Fruit fly (Drosophila melanogaster) S2 (cell line): ENCODE results near the gene CG31600.
A peak's percentile ranks its signal among the peaks of the same experiment; 100 is the strongest.

Source experiments
- CG8478 ChIP-seq: fragments of >200 bp; optimal IDR thresholded peaks from 2 replicates; lab custom pipeline; 2018
- CTCF ChIP-seq, 2 experiments: fragments of >200 bp; optimal IDR thresholded peaks; 2 replicates each; lab custom pipeline; 2018

Gene CG31600

DNA sequence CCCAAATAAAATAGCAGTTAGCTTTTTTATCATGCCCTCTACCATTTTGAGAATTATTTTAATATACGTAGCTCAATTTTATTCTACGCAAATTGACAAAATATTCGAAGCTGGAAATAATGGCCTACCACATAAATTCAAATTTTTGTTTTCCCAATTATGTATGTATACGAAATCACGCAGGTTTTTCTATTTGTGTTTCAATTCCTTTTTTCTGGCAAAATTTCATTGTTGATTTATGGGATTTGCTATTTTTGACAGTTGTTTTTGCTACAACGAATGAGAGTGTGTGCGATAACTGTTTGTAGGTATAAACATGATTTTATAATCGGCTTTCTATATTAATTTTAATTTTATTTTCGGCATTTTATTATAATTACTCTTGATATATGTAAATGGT is at the start of gene CG31600:
CG31600 (minus strand) TSS at position 101 of the 400 bp plus-strand sequence.
- TF ChIP-seq CG8478 (no peak), CTCF (optimal IDR thresholded peaks at IDR 0.05; lab: Kevin White, UChicago) (no peak)

DNA sequence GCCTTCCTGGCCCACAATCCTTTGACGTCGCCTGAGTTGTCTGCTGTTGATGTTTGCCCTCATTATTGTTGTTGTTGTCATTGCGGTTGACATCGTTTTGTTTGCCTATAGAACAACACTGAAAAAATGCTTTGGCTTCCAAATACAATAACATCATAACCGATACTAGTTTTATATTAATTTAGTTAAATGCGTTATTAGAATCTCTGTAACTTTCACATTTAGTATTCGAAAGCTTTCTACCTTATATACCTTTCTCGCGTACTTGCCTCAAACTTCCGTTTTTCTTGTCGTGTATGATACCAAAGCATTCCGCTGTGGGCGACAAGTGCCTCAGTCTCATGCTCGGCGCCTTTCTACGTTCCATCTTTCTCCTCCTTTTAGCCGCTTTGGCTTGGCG is 18.3 kb upstream of the CG31600 start:
- TF ChIP-seq CTCF (optimal IDR thresholded peaks at IDR 0.05; lab: Kevin White, UChicago) (no peak), CG8478 (no peak)

DNA sequence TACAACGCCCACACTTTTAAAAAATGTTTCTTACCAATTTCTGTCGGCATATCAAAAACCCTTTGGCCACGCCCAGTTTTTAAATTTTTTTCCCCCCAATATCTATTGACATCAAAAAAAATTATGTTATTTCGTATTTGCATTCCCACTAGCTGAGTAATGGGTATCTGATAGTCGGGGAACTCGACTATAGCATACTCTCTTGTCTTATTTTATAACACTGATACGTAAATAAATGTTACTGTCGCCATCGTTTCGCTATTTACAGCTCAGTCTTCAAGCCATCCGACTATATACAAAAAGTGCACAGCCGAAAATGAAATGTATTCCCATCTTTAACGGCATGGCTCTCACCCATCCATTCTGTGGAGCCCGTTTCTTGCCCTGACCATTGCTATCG is 8.1 kb upstream of the CG31600 start:
- TF ChIP-seq CTCF (optimal IDR thresholded peaks at IDR 0.05; lab: Kevin White, UChicago) (no peak), CG8478 (no peak)

DNA sequence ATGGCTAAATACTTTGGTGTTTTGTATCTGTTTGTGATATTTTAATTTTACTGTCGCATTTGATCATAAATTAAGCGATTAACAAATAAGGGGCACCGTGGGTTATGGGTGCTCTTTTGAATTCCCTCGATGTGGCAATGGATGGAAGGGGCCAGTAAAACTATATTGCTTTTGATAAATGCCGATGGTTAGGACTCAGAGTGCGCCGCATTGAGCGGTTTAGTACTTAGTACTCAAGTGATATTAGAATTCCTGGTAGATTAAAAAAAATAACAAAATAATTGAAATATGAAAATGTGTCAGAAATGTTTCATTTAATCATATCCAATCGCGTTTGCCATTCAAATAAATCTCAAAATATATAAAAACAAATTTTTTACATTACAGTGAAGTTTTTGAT is 842 bp upstream of the CG31600 start, which contains the start of gene CG11634:
CG11634 (plus strand) TSS at position 301 of the 400 bp plus-strand sequence.
- TF ChIP-seq CG8478, result no peak
- no peak for TF ChIP-seq CTCF (optimal IDR thresholded peaks at IDR 0.05; lab: Kevin White, UChicago)

DNA sequence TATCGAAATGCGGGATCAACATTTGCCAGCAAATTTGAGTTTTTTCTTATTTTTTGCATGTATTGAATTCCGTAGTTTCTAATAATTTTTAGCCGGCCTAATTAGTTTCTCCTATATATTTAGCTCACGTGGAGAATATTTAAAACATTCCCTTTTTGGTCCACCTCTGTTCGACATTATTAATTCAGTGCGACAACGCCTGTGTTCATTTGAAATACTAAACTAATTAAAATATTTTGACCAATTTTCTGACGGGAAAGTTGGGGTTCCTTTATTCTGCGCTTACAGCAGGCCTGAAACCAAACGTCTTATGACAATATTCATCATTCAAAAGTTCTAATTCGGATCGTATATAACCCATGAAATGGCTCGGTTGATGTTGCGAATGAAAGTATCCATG is 9.2 kb downstream of the CG31600 start, which contains the start of gene CG1428:
CG1428 (plus strand) TSS at position 301 of the 400 bp plus-strand sequence.
- no peak for TF ChIP-seq CTCF (optimal IDR thresholded peaks at IDR 0.05; lab: Kevin White, UChicago)
- TF ChIP-seq CG8478, result no peak

DNA sequence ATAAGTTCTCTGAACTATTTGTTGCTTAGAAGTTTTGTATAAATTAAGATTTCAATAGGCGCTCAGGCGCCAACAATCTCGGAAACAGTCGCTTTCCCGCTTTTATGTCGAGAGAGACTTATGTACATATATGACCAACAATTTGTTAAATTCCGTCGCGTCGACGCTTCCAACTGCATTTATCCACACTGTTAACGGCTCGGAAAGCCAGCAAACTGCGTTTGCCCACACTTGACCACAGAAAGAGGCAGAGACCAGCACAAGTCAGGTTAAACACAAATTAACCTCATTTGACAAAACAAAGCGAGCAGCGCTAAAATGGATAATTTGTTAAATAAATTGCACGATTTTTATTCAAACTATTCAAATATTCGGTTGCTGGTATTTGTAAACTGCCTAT is 10.0 kb downstream of the CG31600 start:
- TF ChIP-seq CTCF (optimal IDR thresholded peaks at IDR 0.05; lab: Kevin White, UChicago) (no peak), CG8478 (no peak)

DNA sequence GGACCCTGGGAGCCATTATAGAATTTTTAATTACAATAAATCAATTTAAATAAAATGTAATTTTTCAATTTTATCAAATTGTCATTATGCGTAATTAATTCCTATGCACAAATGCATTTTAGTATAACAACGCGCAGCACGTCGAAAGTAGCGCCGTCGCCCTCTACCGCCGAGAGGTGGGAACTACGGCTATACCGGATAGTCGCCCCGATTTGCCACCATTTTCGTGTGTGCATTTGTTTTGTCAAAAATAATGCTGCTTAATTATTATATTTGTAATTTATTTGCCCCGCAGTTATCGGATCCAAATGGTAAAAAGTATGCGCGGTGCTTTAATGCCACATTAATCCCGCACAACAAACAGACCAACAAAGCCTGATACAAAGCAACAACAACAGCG is 11.0 kb downstream of the CG31600 start:
- TF ChIP-seq CG8478 (no peak), CTCF (optimal IDR thresholded peaks at IDR 0.05; lab: Kevin White, UChicago) (peak; percentile 64 to 85)

DNA sequence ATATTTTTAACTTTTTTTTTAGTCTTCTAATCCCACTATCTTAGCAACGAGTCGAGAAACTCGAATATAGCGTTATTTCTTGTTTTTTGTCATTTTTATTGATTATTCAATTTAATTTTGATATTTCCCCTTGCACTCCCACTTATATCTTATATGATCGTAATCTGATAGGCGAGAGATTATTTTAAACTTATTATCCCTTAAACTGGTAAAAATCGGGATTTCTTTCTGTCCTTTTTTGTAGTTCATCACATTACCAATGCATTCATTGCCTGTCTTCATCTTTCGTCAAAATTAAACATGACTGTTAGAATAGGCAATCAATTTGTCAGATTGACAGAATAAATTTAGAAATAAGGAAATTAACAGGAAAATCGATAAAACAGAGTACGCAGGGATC is 12.5 kb downstream of the CG31600 start, which contains the start of gene CG1421:
CG1421 (plus strand) TSS at position 301 of the 400 bp plus-strand sequence.
- no peak for TF ChIP-seq CTCF (optimal IDR thresholded peaks at IDR 0.05; lab: Kevin White, UChicago)
- TF ChIP-seq CG8478, result no peak

DNA sequence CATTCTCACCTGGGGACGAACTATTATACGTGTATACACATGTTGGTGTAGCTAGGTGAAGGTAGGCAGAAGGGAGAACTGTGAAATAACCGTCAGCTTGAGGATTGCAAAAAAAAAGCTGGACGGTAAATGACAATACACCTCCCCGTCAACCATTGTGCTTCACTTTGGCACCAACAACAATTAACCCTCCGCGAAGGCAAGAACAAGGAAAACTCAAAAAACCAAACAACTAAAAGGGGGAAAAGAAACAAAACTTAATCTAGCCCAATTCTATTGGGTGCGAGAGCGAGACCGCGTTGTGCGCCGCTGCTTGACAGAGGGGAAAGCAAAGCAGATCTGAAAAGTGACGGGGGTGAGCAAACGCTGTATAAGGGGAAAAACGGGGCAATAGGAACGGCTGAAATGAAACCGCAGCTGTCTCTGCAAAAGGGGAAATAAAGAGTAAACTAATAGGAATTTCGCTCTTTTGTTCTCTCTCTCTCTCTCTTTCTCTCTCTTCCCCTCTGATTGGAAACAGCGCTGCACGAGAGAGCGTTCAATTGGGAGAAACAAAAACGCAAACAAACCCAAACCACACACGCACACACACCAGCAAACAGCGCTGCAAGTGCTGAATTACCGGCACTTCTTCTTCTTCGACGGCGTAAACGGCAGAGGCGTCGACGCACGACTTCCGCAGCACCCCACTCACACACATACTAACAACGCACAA is 16.0 kb downstream of the CG31600 start:
- TF ChIP-seq CTCF (optimal IDR thresholded peaks at IDR 0.05; lab: Kevin White, UChicago), result no peak
- TF ChIP-seq CG8478, result no peak

DNA sequence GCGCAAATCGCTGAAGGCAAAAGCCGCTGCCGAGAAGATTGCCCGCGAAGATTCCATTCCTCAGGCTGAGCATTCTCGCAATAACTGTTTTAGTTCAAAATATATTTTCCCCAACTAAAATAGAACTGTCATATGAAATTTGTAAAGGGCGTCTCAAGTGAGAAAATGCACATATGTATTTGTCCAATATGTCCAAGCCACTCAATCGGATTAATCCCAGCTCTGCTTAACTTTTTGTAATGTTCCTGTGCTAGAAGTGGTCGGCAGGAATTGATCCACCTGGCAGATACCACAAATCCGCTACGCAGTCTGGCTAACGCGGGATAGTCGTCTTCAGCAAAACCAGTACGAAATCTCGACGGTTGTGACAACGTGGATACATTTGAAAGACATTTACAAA is 17.0 kb downstream of the CG31600 start, which contains the start of gene CG11629:
CG11629 (minus strand) TSS at position 101 of the 400 bp plus-strand sequence.
- TF ChIP-seq CG8478, result no peak
- TF ChIP-seq CTCF (optimal IDR thresholded peaks at IDR 0.05; lab: Kevin White, UChicago), result no peak

DNA sequence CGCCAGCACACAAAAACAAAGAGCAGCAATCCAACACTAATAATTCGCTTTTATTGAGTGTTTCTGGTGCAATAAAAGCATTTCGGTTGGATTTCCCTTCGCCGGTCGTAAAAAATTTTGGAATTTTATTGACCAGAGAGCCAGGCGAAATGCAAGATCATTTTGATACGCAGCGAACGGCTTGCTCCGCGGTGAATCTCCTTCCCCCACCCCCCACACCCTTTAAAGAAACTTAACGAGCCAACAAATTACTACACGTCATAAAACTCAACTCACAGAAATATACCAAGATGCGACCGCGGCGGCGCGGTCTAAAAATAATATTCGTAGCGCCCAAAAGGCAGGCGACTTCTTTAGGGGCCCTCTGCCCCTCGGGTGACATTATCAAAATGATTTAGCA is 19.1 kb downstream of the CG31600 start:
- TF ChIP-seq CTCF (optimal IDR thresholded peaks at IDR 0.05; lab: Kevin White, UChicago), result no peak
- TF ChIP-seq CG8478, result no peak

DNA sequence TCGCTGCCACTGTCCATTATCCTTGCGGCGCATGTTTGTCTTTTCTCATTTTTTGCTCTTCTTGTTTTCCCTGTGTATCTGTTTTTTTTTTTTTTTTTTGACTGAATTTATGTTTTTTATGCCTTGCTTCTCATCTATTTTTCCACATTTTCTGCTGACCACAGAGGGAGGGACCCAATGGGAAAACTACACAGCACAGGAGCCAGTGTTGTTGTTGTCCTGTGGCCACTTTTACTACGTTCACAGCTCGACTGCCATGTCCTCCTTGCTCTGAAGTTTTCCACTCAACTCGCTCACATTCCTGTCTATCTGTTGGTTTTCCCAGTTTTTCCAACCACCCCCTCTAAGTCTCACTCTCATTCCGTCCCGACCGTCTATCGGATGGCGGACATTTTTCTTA is 25.0 kb downstream of the CG31600 start:
- TF ChIP-seq CG8478 (no peak), CTCF (optimal IDR thresholded peaks at IDR 0.05; lab: Kevin White, UChicago) (no peak)

DNA sequence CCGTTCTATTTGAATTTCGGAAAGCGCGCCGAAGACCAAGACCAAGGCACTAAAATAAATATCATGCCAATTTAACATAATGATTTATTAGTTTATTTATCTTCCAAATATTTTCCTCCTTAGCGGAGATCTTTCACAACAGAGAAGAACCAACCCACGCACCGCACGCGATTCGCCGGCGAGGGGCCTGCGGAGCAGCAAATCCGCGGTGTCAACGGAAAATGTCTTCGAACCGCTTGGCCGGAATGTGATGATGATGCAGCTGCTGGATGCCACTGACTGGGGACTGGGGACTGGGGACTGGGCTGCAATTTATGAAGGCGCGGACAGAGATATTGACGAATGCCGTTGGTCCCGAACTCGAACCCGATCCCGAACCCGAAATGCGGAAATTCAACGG is 27.6 kb downstream of the CG31600 start:
- TF ChIP-seq CTCF (optimal IDR thresholded peaks at IDR 0.05; lab: Kevin White, UChicago) (no peak), CG8478 (no peak)

DNA sequence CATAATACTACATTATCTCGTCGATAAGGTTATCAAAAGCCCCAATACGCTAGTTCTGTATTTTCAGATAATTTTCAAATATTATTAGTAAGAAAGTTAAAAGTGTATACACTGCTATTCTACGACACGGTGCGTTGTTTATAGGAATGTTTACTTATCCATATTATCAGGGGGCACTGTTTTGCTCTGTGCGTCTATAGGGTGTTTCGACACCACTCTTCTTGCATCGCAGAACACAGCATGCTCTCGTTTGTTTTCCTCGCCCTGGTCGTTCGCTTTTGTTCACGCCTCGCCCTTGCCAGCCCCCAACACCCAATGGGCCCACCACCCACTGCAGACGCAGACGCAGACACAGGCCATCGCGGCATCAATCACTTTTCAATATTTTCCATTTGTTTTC is 28.9 kb downstream of the CG31600 start:
- TF ChIP-seq CTCF (optimal IDR thresholded peaks at IDR 0.05; lab: Kevin White, UChicago) (no peak), CG8478 (no peak)

DNA sequence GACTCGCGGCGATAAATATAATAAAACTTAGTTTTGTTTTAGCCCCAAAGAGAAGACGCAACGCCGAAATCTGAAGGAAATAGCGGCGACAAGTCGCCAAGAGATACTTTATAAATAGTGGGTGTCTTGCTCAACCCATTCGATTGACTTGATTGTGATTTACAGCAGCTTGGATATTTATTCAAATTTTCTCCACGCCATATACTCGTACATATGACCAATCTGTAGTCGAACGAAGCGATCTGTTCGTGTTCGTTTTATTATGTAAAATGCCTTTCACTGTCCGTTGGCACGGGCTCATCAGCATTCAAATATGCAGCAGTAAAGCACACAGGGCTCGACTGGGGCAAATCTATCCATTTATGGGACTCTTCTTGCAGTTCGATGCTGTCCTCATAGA is 29.7 kb downstream of the CG31600 start:
- TF ChIP-seq CG8478 (no peak), CTCF (optimal IDR thresholded peaks at IDR 0.05; lab: Kevin White, UChicago) (no peak)

DNA sequence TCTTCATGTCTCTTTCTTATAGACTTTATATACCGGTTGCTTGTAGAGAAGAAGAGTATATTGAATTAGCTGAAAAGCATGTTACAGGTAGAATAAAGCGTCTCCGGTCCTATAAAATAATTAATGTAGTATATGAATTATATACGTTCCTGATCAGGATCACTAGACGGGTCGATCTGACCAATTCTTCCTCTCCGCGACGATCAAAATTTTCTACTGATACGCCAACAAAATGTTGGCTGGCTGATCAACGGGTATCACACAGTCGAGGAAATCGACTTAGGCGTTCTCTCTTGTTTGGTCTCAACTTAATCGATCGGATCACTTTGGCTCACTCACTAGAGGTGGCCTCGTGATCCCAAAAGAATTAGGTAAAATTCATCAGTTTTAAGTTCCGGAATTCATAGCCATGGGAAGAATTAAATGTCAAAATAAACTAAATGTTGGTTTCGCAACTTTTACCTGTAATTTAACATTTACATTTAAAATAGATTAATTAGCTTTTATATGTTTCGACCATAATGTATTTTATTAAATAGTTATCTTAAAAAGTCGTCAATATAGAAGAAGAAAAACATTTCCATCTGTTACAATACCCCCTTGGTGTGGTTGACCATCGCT is 33.5 kb downstream of the CG31600 start:
- TF ChIP-seq CTCF (optimal IDR thresholded peaks at IDR 0.05; lab: Kevin White, UChicago) (no peak), CG8478 (no peak)
